Worm (Caenorhabditis elegans): ENCODE results near the gene F14D7.1.

DNA sequence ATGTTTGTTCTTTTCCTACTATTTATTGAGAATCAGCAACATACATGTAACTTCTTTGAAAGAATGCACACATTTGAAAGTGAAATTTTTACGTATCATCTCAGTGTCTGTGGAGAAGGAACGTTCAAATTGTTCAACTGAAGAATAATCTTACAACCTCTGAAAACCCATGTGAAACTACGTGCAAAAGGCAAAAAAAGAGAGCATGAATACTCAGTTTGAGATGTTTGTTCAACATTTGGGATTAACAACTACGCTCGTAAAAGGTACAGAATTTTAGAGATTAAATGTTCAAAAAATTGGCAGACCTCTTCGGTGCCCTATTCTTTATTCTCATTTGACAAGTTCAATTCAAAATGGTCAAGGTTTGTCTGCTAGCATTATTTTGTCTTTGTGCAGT is 37.2 kb downstream of the F14D7.1 start, which contains the start of gene K02E11.5:
- TF ChIP-seq him-1 (tag; optimal IDR thresholded peaks at IDR 0.05) (no peak), W03F9.2 (tag; optimal IDR thresholded peaks at IDR 0.05) (no peak), dao-5 (tag; optimal IDR thresholded peaks at IDR 0.05) (no peak)

Measured in whole organism, L4/young adult.